Worm (Caenorhabditis elegans): ENCODE measurements around the gene B0348.2.

DNA sequence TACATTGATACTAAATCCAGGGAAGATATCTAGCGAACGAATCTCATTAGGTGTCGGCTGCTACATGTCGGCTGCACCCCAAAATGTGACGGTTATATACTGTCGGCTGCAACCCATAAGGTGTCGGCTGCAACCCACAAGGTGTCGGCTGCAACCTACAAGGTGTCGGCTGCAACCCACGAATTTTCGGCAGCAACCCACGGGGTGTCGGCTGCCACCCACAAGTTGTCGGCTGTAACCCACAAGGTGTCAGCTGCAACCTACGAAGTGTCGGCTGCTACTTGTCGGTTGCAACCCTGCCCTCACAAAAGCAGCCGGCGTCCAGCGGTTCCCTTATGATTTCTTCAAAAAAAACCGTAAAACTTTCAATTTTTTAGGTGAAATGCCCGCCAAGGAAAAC is 15.3 kb upstream of the B0348.2 start:
- no peak for TF ChIP-seq nhr-77 (tag; optimal IDR thresholded peaks at IDR 0.05)
- TF ChIP-seq ceh-28 (tag; optimal IDR thresholded peaks at IDR 0.05): no peak

All from whole organism, L3 larva.